Fruit fly (Drosophila melanogaster): Measurements from ENCODE around the gene CG4730.

CG4730 gene

DNA sequence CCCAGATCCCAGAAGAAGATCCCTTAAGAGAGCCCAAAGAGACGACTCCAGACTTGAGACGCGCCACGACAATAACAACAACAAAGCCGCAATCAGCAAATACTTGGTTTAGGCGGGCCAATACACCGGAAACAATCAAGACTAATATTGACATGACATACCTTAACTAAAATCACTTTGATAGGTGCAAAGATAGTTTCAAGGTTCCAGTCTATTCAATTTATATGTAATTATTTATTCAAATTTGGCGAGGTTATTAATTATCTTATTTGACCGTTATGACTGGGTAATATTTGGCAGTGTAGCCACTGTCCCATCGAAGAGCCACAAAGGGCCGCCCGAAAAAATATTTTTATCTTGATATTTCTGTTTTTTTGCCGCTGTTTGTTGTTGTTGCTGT lies 38.0 kb downstream of the CG4730 start (continued):
- no peak for TF ChIP-seq usp (GFP tag; optimal IDR thresholded peaks at IDR 0.05)
- TF ChIP-seq Mio (GFP tag; optimal IDR thresholded peaks at IDR 0.05) = peak; percentile 32

- TF ChIP-seq Hnf4 (GFP tag; optimal IDR thresholded peaks at IDR 0.05) = peak; percentile 53
- TF ChIP-seq Hr78 (GFP tag; optimal IDR thresholded peaks at IDR 0.05) = no peak
- TF ChIP-seq pan (optimal IDR thresholded peaks at IDR 0.05) = no peak
- TF ChIP-seq sv (GFP tag; optimal IDR thresholded peaks at IDR 0.05) = no peak
- peak; percentile 58 for TF ChIP-seq br (GFP tag; optimal IDR thresholded peaks at IDR 0.05)
- no peak for TF ChIP-seq dsf (GFP tag; optimal IDR thresholded peaks at IDR 0.05; ENCODE audit: borderline replicate concordance)
- peak; percentile 62 for TF ChIP-seq rgr (GFP tag; optimal IDR thresholded peaks at IDR 0.05)
- TF ChIP-seq ey (GFP tag; optimal IDR thresholded peaks at IDR 0.05) = peak; percentile 65
- TF ChIP-seq fru (GFP tag; optimal IDR thresholded peaks at IDR 0.05) = peak; percentile 83
- peak; percentile 29 for TF ChIP-seq Jra (GFP tag; optimal IDR thresholded peaks at IDR 0.05)
- no peak for TF ChIP-seq Abd-B (GFP tag; optimal IDR thresholded peaks at IDR 0.05)
- peak; percentile 59 for TF ChIP-seq brk (GFP tag; optimal IDR thresholded peaks at IDR 0.05)
- TF ChIP-seq dl (GFP tag; optimal IDR thresholded peaks at IDR 0.05; ENCODE audit: insufficient read depth in 1 of 2, partially characterized antibody in 2 of 2) = no peak
- TF ChIP-seq Rel (GFP tag; optimal IDR thresholded peaks at IDR 0.05) = peak; percentile 45
- TF ChIP-seq Rel (tag; optimal IDR thresholded peaks at IDR 0.05) = no peak
- peak; percentile 1 for TF ChIP-seq CG9705 (GFP tag; optimal IDR thresholded peaks at IDR 0.05)
- TF ChIP-seq HLH106 (tag; optimal IDR thresholded peaks at IDR 0.05) = peak; percentile 67
- peak; percentile 57 for TF ChIP-seq CrebA (GFP tag; optimal IDR thresholded peaks at IDR 0.05; ENCODE audit: borderline replicate concordance)
- TF ChIP-seq lola (GFP tag; optimal IDR thresholded peaks at IDR 0.05) = no peak
- peak; percentile 3 for TF ChIP-seq tai (GFP tag; optimal IDR thresholded peaks at IDR 0.05)
- no peak for TF ChIP-seq Dif (GFP tag; optimal IDR thresholded peaks at IDR 0.05; ENCODE audit: partially characterized antibody)
- TF ChIP-seq Mio (GFP tag; optimal IDR thresholded peaks at IDR 0.05) = no peak
- TF ChIP-seq jim (GFP tag; optimal IDR thresholded peaks at IDR 0.05) = no peak
- peak; percentile 57 for TF ChIP-seq OdsH (GFP tag; optimal IDR thresholded peaks at IDR 0.05)
- TF ChIP-seq woc (GFP tag; optimal IDR thresholded peaks at IDR 0.05) = peak; percentile 54
- peak; percentile 50 for TF ChIP-seq sage (GFP tag; optimal IDR thresholded peaks at IDR 0.05)
- peak; percentile 78 for TF ChIP-seq h (GFP tag; optimal IDR thresholded peaks at IDR 0.05)
- TF ChIP-seq CG32264 (GFP tag; optimal IDR thresholded peaks at IDR 0.05) = peak; percentile 19
- no peak for TF ChIP-seq Myc (optimal IDR thresholded peaks at IDR 0.05)
- TF ChIP-seq N (GFP tag; optimal IDR thresholded peaks at IDR 0.05) = no peak
- no peak for TF ChIP-seq Vsx2 (GFP tag; optimal IDR thresholded peaks at IDR 0.05; ENCODE audit: partially characterized antibody)
- peak in 1 of 2 experiments; percentile 78 for TF ChIP-seq foxo (GFP tag; optimal IDR thresholded peaks at IDR 0.05)
- TF ChIP-seq psq (GFP tag; optimal IDR thresholded peaks at IDR 0.05) = peak; percentile 76
- TF ChIP-seq Hr83 (GFP tag; optimal IDR thresholded peaks at IDR 0.05; ENCODE audit: poor library complexity, severe bottlenecking) = no peak
- no peak for TF ChIP-seq dmrt93B (GFP tag; optimal IDR thresholded peaks at IDR 0.05)
- peak; percentile 67 for TF ChIP-seq Sp1 (GFP tag; optimal IDR thresholded peaks at IDR 0.05)
- TF ChIP-seq GATAd (GFP tag; optimal IDR thresholded peaks at IDR 0.05) = no peak
- no peak for TF ChIP-seq usp (GFP tag; optimal IDR thresholded peaks at IDR 0.05)
- no peak for TF ChIP-seq Dfd (GFP tag; optimal IDR thresholded peaks at IDR 0.05)
Measured at dm6 chr3R:25638961-25639360, 39.5 kb downstream of the CG4730 start.

DNA sequence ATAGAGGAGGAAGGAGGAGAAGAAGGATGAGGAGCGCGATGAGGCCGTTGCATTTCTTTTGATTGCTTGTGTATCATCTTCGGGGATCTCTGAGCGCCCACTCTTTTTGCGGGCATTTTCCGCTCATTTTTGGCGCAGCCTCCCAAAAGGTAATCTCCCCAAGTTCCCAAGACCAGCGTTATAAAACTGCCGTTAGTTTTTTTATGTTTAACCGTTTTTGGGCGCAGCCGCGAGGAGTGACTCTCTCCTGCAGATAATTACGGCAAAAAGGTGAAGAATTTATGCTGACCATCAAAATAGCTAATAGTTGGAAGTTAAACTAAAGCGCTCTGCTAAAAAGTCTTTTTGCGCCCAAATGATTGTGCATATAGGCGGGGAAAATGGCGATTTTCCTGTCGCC lies 40.1 kb downstream of the CG4730 start:
- TF ChIP-seq CG32264 (GFP tag; optimal IDR thresholded peaks at IDR 0.05) (no peak), dl (GFP tag; optimal IDR thresholded peaks at IDR 0.05; ENCODE audit: insufficient read depth in 1 of 2, partially characterized antibody in 2 of 2) (no peak), Dfd (GFP tag; optimal IDR thresholded peaks at IDR 0.05) (no peak), Rel (GFP tag; optimal IDR thresholded peaks at IDR 0.05) (no peak), Rel (tag; optimal IDR thresholded peaks at IDR 0.05) (no peak), Myc (optimal IDR thresholded peaks at IDR 0.05) (no peak), psq (GFP tag; optimal IDR thresholded peaks at IDR 0.05) (peak; percentile 3)
